Worm (Caenorhabditis elegans): ENCODE measurements around the gene mksr-1.

Gene mksr-1

DNA sequence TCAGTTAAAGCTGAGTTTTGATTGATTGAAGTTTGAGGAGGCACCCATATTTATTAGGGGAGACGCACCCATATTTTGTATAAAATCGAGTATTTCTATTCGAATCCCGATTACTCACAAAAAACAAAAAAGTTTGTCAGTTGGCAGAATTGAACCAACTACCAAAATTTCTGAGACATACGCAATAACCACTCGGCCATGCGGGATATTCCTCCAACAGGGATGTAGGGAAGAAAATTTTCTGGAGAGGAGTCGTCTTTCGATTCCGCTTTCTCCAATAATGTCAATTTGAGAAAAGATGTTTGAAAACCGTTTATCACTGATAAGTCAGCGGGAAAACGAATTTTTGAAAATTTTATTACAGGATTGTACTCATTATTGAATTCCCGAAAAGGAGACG, 1.7 kb upstream of the mksr-1 start:
- 0 out of 2 replicates have a peak, but pooled peaks have one; percentile 43 for TF ChIP-seq ztf-23 (GFP tag; IDR thresholded peaks at IDR 0.05)

ce11 chrX:1064064-1064463, 4.9 kb downstream of the mksr-1 start:
- TF ChIP-seq T22C8.4 (GFP tag; IDR thresholded peaks at IDR 0.05): no peak
- no peak for TF ChIP-seq tab-1 (GFP tag; IDR thresholded peaks at IDR 0.05)
- no peak for TF ChIP-seq ref-1 (GFP tag; conservative IDR thresholded peaks at IDR 0.05)
- no peak for TF ChIP-seq cog-1 (tag; optimal IDR thresholded peaks at IDR 0.05)
- no peak for TF ChIP-seq ztf-29 (GFP tag; IDR thresholded peaks at IDR 0.05)
- no peak for TF ChIP-seq med-1 (GFP tag; optimal IDR thresholded peaks at IDR 0.05; ENCODE audit: insufficient read depth)
- no peak for TF ChIP-seq flt-1 (GFP tag; IDR thresholded peaks at IDR 0.05)
- no peak for TF ChIP-seq ztf-23 (GFP tag; IDR thresholded peaks at IDR 0.05)
- TF ChIP-seq klf-2 (GFP tag; conservative IDR thresholded peaks at IDR 0.05): no peak

DNA sequence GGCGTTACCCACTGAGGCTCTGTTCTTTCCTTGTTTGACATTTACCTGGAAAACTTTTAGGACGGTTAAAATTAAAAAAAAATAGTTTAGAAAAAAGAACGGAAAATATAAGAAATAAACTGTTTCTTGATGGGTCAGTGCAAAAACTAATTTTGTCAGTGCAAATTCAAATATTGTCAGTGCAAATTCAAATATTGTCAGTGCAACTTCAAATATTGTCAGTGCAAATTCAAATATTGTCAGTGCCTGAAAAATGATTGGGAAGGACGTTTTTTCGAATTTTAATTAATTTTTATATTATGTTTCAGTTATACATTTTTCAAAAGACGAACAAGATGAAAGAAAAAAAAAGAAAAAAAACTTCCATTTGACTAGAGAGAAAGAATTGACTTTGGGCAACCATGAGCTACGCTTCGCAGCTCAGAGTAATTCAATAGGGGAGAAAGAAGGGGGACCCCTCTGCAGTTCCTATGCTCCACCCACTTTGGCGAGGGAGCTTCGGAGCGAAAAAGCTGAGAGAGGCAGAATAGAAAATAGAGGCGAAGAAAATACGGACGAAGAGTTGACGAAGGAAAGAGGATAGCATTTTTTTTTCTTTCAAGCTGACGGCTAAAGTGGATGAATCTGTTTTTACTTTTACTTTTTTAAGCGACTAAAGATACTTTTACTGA, 6.4 kb downstream of the mksr-1 start, which contains the start of gene unc-1:
Gene unc-1, minus strand, starts transcription at position 51 of the 671 bp plus-strand sequence.
- no peak for TF ChIP-seq cog-1 (tag; optimal IDR thresholded peaks at IDR 0.05)
- no peak for TF ChIP-seq ztf-23 (GFP tag; IDR thresholded peaks at IDR 0.05)
- TF ChIP-seq tab-1 (GFP tag; IDR thresholded peaks at IDR 0.05): no peak
- 0 out of 2 replicates have a peak, but pooled peaks have one; percentile 6 for TF ChIP-seq klf-2 (GFP tag; conservative IDR thresholded peaks at IDR 0.05)
- no peak for TF ChIP-seq flt-1 (GFP tag; IDR thresholded peaks at IDR 0.05)
- TF ChIP-seq T22C8.4 (GFP tag; IDR thresholded peaks at IDR 0.05): no peak
- TF ChIP-seq ztf-29 (GFP tag; IDR thresholded peaks at IDR 0.05): no peak
- TF ChIP-seq ref-1 (GFP tag; conservative IDR thresholded peaks at IDR 0.05): no peak
- TF ChIP-seq med-1 (GFP tag; optimal IDR thresholded peaks at IDR 0.05; ENCODE audit: insufficient read depth): no peak

DNA sequence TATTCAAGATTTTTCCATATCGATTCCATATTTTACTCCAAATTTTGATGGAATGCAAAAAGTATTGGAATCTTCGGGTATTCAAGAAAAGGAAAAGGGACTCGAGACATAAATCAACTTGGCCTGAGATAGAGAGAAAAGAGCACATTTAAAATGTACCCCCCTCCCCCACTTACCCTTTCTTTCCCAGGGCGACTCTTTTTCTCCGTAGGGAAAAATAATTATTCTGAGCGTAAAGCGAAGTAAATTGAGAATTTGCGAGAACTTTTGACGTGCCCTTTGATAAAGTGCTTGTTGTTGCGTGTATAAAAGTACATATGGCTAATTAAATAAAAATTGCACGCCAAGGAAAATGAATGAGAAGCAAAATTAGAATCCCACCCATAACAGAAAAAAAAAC, 8.2 kb downstream of the mksr-1 start:
- TF ChIP-seq flt-1 (GFP tag; IDR thresholded peaks at IDR 0.05) (no peak), ref-1 (GFP tag; conservative IDR thresholded peaks at IDR 0.05) (no peak), T22C8.4 (GFP tag; IDR thresholded peaks at IDR 0.05) (no peak), tab-1 (GFP tag; IDR thresholded peaks at IDR 0.05) (no peak), klf-2 (GFP tag; conservative IDR thresholded peaks at IDR 0.05) (no peak), cog-1 (tag; optimal IDR thresholded peaks at IDR 0.05) (no peak), ztf-29 (GFP tag; IDR thresholded peaks at IDR 0.05) (no peak), med-1 (GFP tag; optimal IDR thresholded peaks at IDR 0.05; ENCODE audit: insufficient read depth) (no peak), ztf-23 (GFP tag; IDR thresholded peaks at IDR 0.05) (no peak)

DNA sequence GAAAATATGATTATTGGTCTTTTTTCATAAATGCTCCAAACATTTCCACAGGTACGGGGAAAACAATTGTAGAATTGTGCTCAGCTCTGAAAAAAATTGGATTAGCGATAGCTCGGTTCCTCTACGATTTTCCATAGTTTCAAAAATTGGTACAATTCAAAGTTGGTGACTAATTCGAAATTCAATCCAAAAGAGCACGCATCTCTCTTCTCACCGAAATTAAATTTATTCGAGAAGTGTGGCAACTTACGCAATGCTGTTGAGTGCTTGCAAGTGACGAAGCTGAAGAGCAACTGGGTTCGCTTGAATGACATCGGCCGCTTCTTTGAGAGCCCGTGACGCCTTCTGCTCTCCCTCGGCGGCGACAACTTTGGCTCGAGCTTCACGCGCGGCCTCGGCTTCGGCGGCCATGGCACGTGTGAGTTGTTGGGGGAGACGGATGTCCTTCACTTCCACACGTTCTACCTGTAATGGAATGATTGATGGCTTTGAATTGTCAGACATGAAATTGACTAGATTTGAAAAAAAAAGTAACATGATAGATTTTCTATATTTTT, 11.0 kb downstream of the mksr-1 start:
- TF ChIP-seq ztf-29 (GFP tag; IDR thresholded peaks at IDR 0.05) (no peak), cog-1 (tag; optimal IDR thresholded peaks at IDR 0.05) (no peak), flt-1 (GFP tag; IDR thresholded peaks at IDR 0.05) (no peak)

ce11 chrX:1053929-1054328, 15.0 kb downstream of the mksr-1 start, which contains the start of gene ncs-3:
TSS of gene ncs-3 (plus strand) at chrX:1054081.
- TF ChIP-seq cog-1 (tag; optimal IDR thresholded peaks at IDR 0.05) (no peak), med-1 (GFP tag; optimal IDR thresholded peaks at IDR 0.05; ENCODE audit: insufficient read depth) (no peak), ztf-23 (GFP tag; IDR thresholded peaks at IDR 0.05) (no peak), ztf-29 (GFP tag; IDR thresholded peaks at IDR 0.05) (no peak), ref-1 (GFP tag; conservative IDR thresholded peaks at IDR 0.05) (no peak), T22C8.4 (GFP tag; IDR thresholded peaks at IDR 0.05) (no peak), tab-1 (GFP tag; IDR thresholded peaks at IDR 0.05) (no peak), flt-1 (GFP tag; IDR thresholded peaks at IDR 0.05) (no peak), klf-2 (GFP tag; conservative IDR thresholded peaks at IDR 0.05) (no peak)

- no peak for TF ChIP-seq med-1 (GFP tag; optimal IDR thresholded peaks at IDR 0.05; ENCODE audit: insufficient read depth)
- no peak for TF ChIP-seq flt-1 (GFP tag; IDR thresholded peaks at IDR 0.05)
- no peak for TF ChIP-seq klf-2 (GFP tag; conservative IDR thresholded peaks at IDR 0.05)
- TF ChIP-seq T22C8.4 (GFP tag; IDR thresholded peaks at IDR 0.05): no peak
- TF ChIP-seq cog-1 (tag; optimal IDR thresholded peaks at IDR 0.05): no peak
- TF ChIP-seq ref-1 (GFP tag; conservative IDR thresholded peaks at IDR 0.05): no peak
- no peak for TF ChIP-seq tab-1 (GFP tag; IDR thresholded peaks at IDR 0.05)
- no peak for TF ChIP-seq ztf-23 (GFP tag; IDR thresholded peaks at IDR 0.05)
- no peak for TF ChIP-seq ztf-29 (GFP tag; IDR thresholded peaks at IDR 0.05)
Measured at ce11 chrX:1052960-1053359, 16.0 kb downstream of the mksr-1 start.

ce11 chrX:1051041-1051440, 17.9 kb downstream of the mksr-1 start:
- TF ChIP-seq ref-1 (GFP tag; conservative IDR thresholded peaks at IDR 0.05): no peak
- TF ChIP-seq cog-1 (tag; optimal IDR thresholded peaks at IDR 0.05): no peak
- TF ChIP-seq flt-1 (GFP tag; IDR thresholded peaks at IDR 0.05): no peak
- no peak for TF ChIP-seq ztf-23 (GFP tag; IDR thresholded peaks at IDR 0.05)
- TF ChIP-seq tab-1 (GFP tag; IDR thresholded peaks at IDR 0.05): no peak
- TF ChIP-seq ztf-29 (GFP tag; IDR thresholded peaks at IDR 0.05): no peak
- TF ChIP-seq med-1 (GFP tag; optimal IDR thresholded peaks at IDR 0.05; ENCODE audit: insufficient read depth): no peak
- no peak for TF ChIP-seq klf-2 (GFP tag; conservative IDR thresholded peaks at IDR 0.05)
- no peak for TF ChIP-seq T22C8.4 (GFP tag; IDR thresholded peaks at IDR 0.05)

- TF ChIP-seq ztf-29 (GFP tag; IDR thresholded peaks at IDR 0.05) (no peak), flt-1 (GFP tag; IDR thresholded peaks at IDR 0.05) (no peak), med-1 (GFP tag; optimal IDR thresholded peaks at IDR 0.05; ENCODE audit: insufficient read depth) (no peak), T22C8.4 (GFP tag; IDR thresholded peaks at IDR 0.05) (no peak), cog-1 (tag; optimal IDR thresholded peaks at IDR 0.05) (no peak), tab-1 (GFP tag; IDR thresholded peaks at IDR 0.05) (no peak), klf-2 (GFP tag; conservative IDR thresholded peaks at IDR 0.05) (no peak), ref-1 (GFP tag; conservative IDR thresholded peaks at IDR 0.05) (no peak), ztf-23 (GFP tag; IDR thresholded peaks at IDR 0.05) (no peak)
Measured at ce11 chrX:1046156-1046831, 22.6 kb downstream of the mksr-1 start, which contains the start of gene vpat-1. TSS of gene vpat-1 (minus strand) at chrX:1046206.

Data from whole organism, midembryonic.